Worm (Caenorhabditis elegans) whole organism, L3 larva: ENCODE data around the gene C16D9.8.

Experiments used
- ama-1 ChIP-seq: fragments of 150-350 bp; optimal IDR thresholded peaks from 2 replicates; lab custom pipeline; 2018
- ceh-82 ChIP-seq: fragments of 150-350 bp; optimal IDR thresholded peaks from 2 replicates; lab custom pipeline; 2014; ENCODE audit warnings: missing biosample characterization, missing genetic modification characterization
- mdl-1 ChIP-seq: fragments of 150-350 bp; optimal IDR thresholded peaks from 2 replicates; lab custom pipeline; 2014; ENCODE audit warnings: missing biosample characterization, missing genetic modification characterization
- nhr-237 ChIP-seq: fragments of 150-350 bp; optimal IDR thresholded peaks from 2 replicates; lab custom pipeline; 2014; ENCODE audit warnings: missing biosample characterization, missing genetic modification characterization
- snpc-4 ChIP-seq: fragments of 150-350 bp; optimal IDR thresholded peaks from 2 replicates; lab custom pipeline; 2014; ENCODE audit warnings: missing biosample characterization, missing genetic modification characterization
- tbx-2 ChIP-seq: sonication (generic microtip); optimal IDR thresholded peaks from 2 replicates; lab custom pipeline; 2016; ENCODE audit warnings: mild to moderate bottlenecking, missing genetic modification characterization, missing compliant biosample characterization
- unc-39 ChIP-seq: sonication (generic microtip); optimal IDR thresholded peaks from 4 replicates; lab custom pipeline; 2017; ENCODE audit warnings: missing biosample characterization, missing genetic modification characterization
- unc-62 ChIP-seq: fragments of 150-350 bp; sonication (generic microtip); optimal IDR thresholded peaks from 4 replicates; lab custom pipeline; 2014; ENCODE audit warnings: missing biosample characterization, missing genetic modification reagents, missing genetic modification characterization

ce11 chrV:8250208-8250607 is 13.2 kb downstream of the C16D9.8 start, which contains the start of gene C16D9.6:
- TF ChIP-seq unc-39 (tag; lab: Kevin White, UChicago) (no peak), ama-1 (lab: Kevin White, UChicago) (no peak), tbx-2 (tag; lab: Kevin White, UChicago) (no peak), ceh-82 (tag; lab: Kevin White, UChicago) (no peak), nhr-237 (tag; lab: Kevin White, UChicago) (no peak), snpc-4 (tag; lab: Kevin White, UChicago) (no peak), mdl-1 (tag; lab: Kevin White, UChicago) (no peak), unc-62 (GFP tag; lab: Kevin White, UChicago) (no peak)
